Worm (Caenorhabditis elegans): ENCODE results near the gene F49H6.12.

DNA sequence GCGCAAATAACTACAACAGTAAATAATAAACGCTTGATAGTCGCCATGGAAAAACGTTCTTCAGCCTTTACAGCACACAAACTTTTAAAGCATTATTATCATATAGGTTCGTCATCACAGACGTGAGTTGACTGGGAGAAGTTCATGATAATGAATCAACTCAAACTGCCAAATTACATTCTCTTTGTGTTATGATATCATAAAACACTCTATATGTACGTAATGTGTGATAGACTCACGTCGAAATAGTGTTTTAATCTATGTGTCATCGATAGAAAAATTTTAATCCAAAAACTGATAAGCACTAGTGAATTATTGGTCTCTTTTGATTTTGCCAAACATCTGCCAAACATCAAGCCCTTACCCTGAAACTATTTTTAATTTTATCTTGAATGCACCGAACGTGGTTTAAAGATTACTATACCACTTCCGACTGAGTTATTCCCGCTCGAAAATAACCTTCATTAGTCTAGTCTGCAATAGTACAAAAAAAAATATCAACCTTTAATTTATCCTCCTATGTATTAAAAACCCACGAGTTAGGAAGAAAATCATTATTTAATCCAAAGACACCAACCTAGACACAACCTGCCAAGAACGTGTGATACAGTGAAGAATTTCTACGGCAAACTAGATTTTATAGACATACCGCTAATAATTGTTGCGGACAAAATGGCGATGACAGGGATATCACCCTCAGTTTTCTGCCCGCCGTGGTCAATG is 11.8 kb downstream of the F49H6.12 start, which contains the start of the genes clc-12 and clec-240:
- TF ChIP-seq him-1 (tag; optimal IDR thresholded peaks at IDR 0.05) (no peak), W03F9.2 (tag; optimal IDR thresholded peaks at IDR 0.05) (no peak)

All from whole organism, L4/young adult.